Worm (Caenorhabditis elegans) whole organism, dauer: Measurements from ENCODE around the gene acr-15.
"Not testable (repeated sequence)": the region's sequence is repeated elsewhere in the genome, so short reads cannot be mapped to it uniquely, and the experiment has no call there.

Experiments
- unc-62 ChIP-seq: sonication (generic microtip); optimal IDR thresholded peaks from 2 replicates; lab custom pipeline; 2017; ENCODE audit warnings: missing biosample characterization, missing genetic modification reagents, missing genetic modification characterization

The acr-15 gene

ce11 chrV:8552460-8552859 lies at the start of gene acr-15:
Gene acr-15 (plus strand): TSS chrV:8552695.
- TF ChIP-seq unc-62 (GFP tag; lab: Kevin White, UChicago) = no peak

ce11 chrV:8507324-8507723 lies 45.2 kb upstream of the acr-15 start, which contains the start of gene ZK994.6:
Gene ZK994.6 (minus strand): TSS chrV:8507424.
- TF ChIP-seq unc-62 (GFP tag; lab: Kevin White, UChicago) = no peak

ce11 chrV:8513361-8513760 lies 39.1 kb upstream of the acr-15 start, which contains the start of gene F45F2.9:
Gene F45F2.9 (minus strand): TSS chrV:8513461.
- TF ChIP-seq unc-62 (GFP tag; lab: Kevin White, UChicago) = no peak

ce11 chrV:8516426-8516825 lies 36.1 kb upstream of the acr-15 start:
- no peak for TF ChIP-seq unc-62 (GFP tag; lab: Kevin White, UChicago)

ce11 chrV:8517711-8518110 lies 34.8 kb upstream of the acr-15 start:
- no peak for TF ChIP-seq unc-62 (GFP tag; lab: Kevin White, UChicago)

ce11 chrV:8518283-8518682 lies 34.2 kb upstream of the acr-15 start:
- no peak for TF ChIP-seq unc-62 (GFP tag; lab: Kevin White, UChicago)

- no peak for TF ChIP-seq unc-62 (GFP tag; lab: Kevin White, UChicago)
Measured at ce11 chrV:8518822-8519392, 33.6 kb upstream of the acr-15 start, which contains the start of gene F45F2.10. Gene F45F2.10 (minus strand): TSS chrV:8518872.

ce11 chrV:8520846-8521553 lies 31.5 kb upstream of the acr-15 start, which contains the start of the genes F45F2.11 and otpl-7:
Gene F45F2.11 (minus strand): TSS chrV:8520896.
Gene otpl-7 (plus strand): TSS chrV:8521503.
- TF ChIP-seq unc-62 (GFP tag; lab: Kevin White, UChicago) = no peak

ce11 chrV:8525774-8526173 lies 26.7 kb upstream of the acr-15 start, which contains the start of gene otpl-6:
Gene otpl-6 (plus strand): TSS chrV:8526074.
- TF ChIP-seq unc-62 (GFP tag; lab: Kevin White, UChicago) = no peak

- no peak for TF ChIP-seq unc-62 (GFP tag; lab: Kevin White, UChicago)
Measured at ce11 chrV:8529219-8529618, 23.3 kb upstream of the acr-15 start, which contains the start of gene otpl-5. Gene otpl-5 (plus strand): TSS chrV:8529519.

- not testable (repeated sequence) for TF ChIP-seq unc-62 (GFP tag; lab: Kevin White, UChicago)
Measured at ce11 chrV:8533067-8533466, 19.4 kb upstream of the acr-15 start, which contains the start of the genes his-8 and his-7. Gene his-8 (minus strand): TSS chrV:8533086. Gene his-7 (plus strand): TSS chrV:8533379.

ce11 chrV:8533916-8534315 lies 18.6 kb upstream of the acr-15 start:
- TF ChIP-seq unc-62 (GFP tag; lab: Kevin White, UChicago) = no peak

ce11 chrV:8534534-8535283 lies 17.8 kb upstream of the acr-15 start, which contains the start of the genes his-6 and his-5:
Gene his-6 (minus strand): TSS chrV:8534977.
Gene his-5 (plus strand): TSS chrV:8535214.
- not testable (repeated sequence) for TF ChIP-seq unc-62 (GFP tag; lab: Kevin White, UChicago)

ce11 chrV:8536213-8536612 lies 16.3 kb upstream of the acr-15 start, which contains the start of gene his-39:
Gene his-39 (plus strand): TSS chrV:8536513.
- no peak for TF ChIP-seq unc-62 (GFP tag; lab: Kevin White, UChicago)

ce11 chrV:8537031-8537430 lies 15.5 kb upstream of the acr-15 start, which contains the start of gene otpl-4:
Gene otpl-4 (plus strand): TSS chrV:8537331.
- TF ChIP-seq unc-62 (GFP tag; lab: Kevin White, UChicago) = no peak
